Worm (Caenorhabditis elegans): ENCODE measurements around the gene npr-18.

ce11 chrX:9642775-9643461 is 47.6 kb upstream of the npr-18 start:
- no peak for TF ChIP-seq tab-1 (GFP tag; IDR thresholded peaks at IDR 0.05)
- TF ChIP-seq flt-1 (GFP tag; IDR thresholded peaks at IDR 0.05): no peak
- no peak for TF ChIP-seq med-1 (GFP tag; optimal IDR thresholded peaks at IDR 0.05; ENCODE audit: insufficient read depth)
- TF ChIP-seq ztf-23 (GFP tag; IDR thresholded peaks at IDR 0.05): no peak
- TF ChIP-seq klf-2 (GFP tag; conservative IDR thresholded peaks at IDR 0.05): no peak
- no peak for TF ChIP-seq ref-1 (GFP tag; conservative IDR thresholded peaks at IDR 0.05)
- TF ChIP-seq ztf-29 (GFP tag; IDR thresholded peaks at IDR 0.05): no peak
